Fruit fly (Drosophila melanogaster): ENCODE measurements around the gene CG42502.

DNA sequence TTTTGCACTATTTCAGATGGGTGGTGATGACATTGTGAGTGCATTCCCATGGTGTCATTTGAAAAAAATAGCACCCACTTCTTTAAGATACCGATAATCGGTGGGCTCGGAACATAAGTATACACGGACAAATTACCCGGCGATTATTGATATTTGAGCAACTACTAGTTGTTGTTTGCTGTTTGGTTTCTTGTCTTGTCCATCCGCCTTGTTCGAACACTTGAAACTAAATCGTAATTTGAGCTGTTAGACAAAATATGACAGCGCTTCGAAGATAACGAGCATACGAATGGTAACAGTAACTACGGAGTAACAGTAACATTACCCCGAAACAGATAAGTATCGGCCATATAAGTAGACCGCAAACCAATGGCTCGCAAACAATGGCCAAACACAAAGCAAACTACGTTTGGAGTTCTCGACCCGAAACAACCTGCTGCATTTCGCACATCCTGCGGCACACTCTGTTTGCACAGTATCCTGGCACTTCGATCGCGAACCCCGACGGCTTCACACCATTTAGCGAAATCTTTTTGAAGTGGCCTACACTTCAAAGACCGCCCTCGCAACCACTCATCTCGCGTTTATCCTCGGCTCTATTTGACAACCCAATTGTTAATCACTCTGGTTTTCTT lies 30.0 kb downstream of the CG42502 start:
- TF ChIP-seq Hr78 (GFP tag; optimal IDR thresholded peaks at IDR 0.05) (no peak), fru (GFP tag; optimal IDR thresholded peaks at IDR 0.05) (no peak), h (GFP tag; optimal IDR thresholded peaks at IDR 0.05) (no peak), Sp1 (GFP tag; optimal IDR thresholded peaks at IDR 0.05) (no peak), lola (GFP tag; optimal IDR thresholded peaks at IDR 0.05) (no peak), Dfd (GFP tag; optimal IDR thresholded peaks at IDR 0.05) (no peak), CG9705 (GFP tag; optimal IDR thresholded peaks at IDR 0.05) (no peak), OdsH (GFP tag; optimal IDR thresholded peaks at IDR 0.05) (no peak), Mio (GFP tag; optimal IDR thresholded peaks at IDR 0.05) (no peak), psq (GFP tag; optimal IDR thresholded peaks at IDR 0.05) (no peak)
